Worm (Caenorhabditis elegans) whole organism, L4 larva: ENCODE data around the gene F29B9.7.
A peak's percentile ranks its signal among the peaks of the same experiment; 100 is the strongest.

Experiments used
- F10B5.3 ChIP-seq: sonication (generic microtip); optimal IDR thresholded peaks from 2 replicates; lab custom pipeline; 2016; ENCODE audit warnings: mild to moderate bottlenecking, missing genetic modification characterization, missing compliant biosample characterization
- F44E2.7 ChIP-seq: fragments of 200-800 bp; sonication (Bioruptor generic); IDR thresholded peaks from 2 replicates; pipeline ENCODE4 v2.1.2; 2022; ENCODE audit warnings: missing genetic modification characterization, missing compliant biosample characterization
- F49E8.2 ChIP-seq: sonication (generic microtip); optimal IDR thresholded peaks from 2 replicates; lab custom pipeline; 2016; ENCODE audit warnings: missing compliant biosample characterization, mild to moderate bottlenecking, missing genetic modification characterization, borderline replicate concordance
- R02D3.7 ChIP-seq: fragments of 150-350 bp; sonication (generic microtip); optimal IDR thresholded peaks from 3 replicates; lab custom pipeline; 2014; ENCODE audit warnings: missing biosample characterization, missing genetic modification characterization
- T20F7.1 ChIP-seq: fragments of 200-800 bp; sonication (Bioruptor generic); optimal IDR thresholded peaks from 2 replicates; lab custom pipeline; 2018; ENCODE audit warnings: mild to moderate bottlenecking, missing genetic modification characterization, missing compliant biosample characterization
- Y105C5A.15 ChIP-seq: fragments of 200-800 bp; sonication (Bioruptor generic); IDR thresholded peaks from 2 replicates; pipeline ENCODE4 v1.3.6; 2022; ENCODE audit warnings: missing genetic modification characterization, missing compliant biosample characterization
- Y48G9A.11 ChIP-seq: fragments of 200-800 bp; sonication (Bioruptor generic); IDR thresholded peaks from 2 replicates; pipeline ENCODE4 v1.3.6; 2022; ENCODE audit warnings: missing genetic modification reagents, missing genetic modification characterization, missing compliant biosample characterization
- Y5F2A.4 ChIP-seq: fragments of 200-800 bp; sonication (Bioruptor generic); optimal IDR thresholded peaks from 2 replicates; lab custom pipeline; 2018; ENCODE audit warnings: mild to moderate bottlenecking, missing genetic modification characterization, missing compliant biosample characterization
- aly-2 ChIP-seq: sonication (generic microtip); optimal IDR thresholded peaks from 2 replicates; lab custom pipeline; 2018; ENCODE audit warnings: missing biosample characterization, missing genetic modification characterization
- ceh-28 ChIP-seq: fragments of 150-350 bp; optimal IDR thresholded peaks from 2 replicates; lab custom pipeline; 2014; ENCODE audit warnings: missing biosample characterization, missing genetic modification reagents, missing genetic modification characterization
- ceh-32 ChIP-seq: sonication (generic microtip); optimal IDR thresholded peaks from 2 replicates; lab custom pipeline; 2016; ENCODE audit warnings: mild to moderate bottlenecking, missing genetic modification characterization, missing compliant biosample characterization; ENCODE audit not compliant: poor library complexity
- ceh-44 ChIP-seq: fragments of 200-800 bp; sonication (Bioruptor generic); IDR thresholded peaks from 2 replicates; pipeline ENCODE4 v1.3.6; 2022; ENCODE audit warnings: missing genetic modification reagents, missing genetic modification characterization, missing compliant biosample characterization
- ceh-62 ChIP-seq: sonication (generic microtip); optimal IDR thresholded peaks from 2 replicates; lab custom pipeline; 2017; ENCODE audit warnings: missing biosample characterization, missing genetic modification characterization
- ceh-82 ChIP-seq: sonication (generic microtip); optimal IDR thresholded peaks from 2 replicates; lab custom pipeline; 2017; ENCODE audit warnings: missing biosample characterization, missing genetic modification characterization
- ces-1 ChIP-seq: fragments of 150-350 bp; sonication (generic microtip); optimal IDR thresholded peaks from 4 replicates; lab custom pipeline; 2014; ENCODE audit warnings: missing biosample characterization, missing genetic modification reagents, missing genetic modification characterization
- cey-2 ChIP-seq: sonication (generic microtip); optimal IDR thresholded peaks from 3 replicates; lab custom pipeline; 2017; ENCODE audit warnings: missing genetic modification characterization, mild to moderate bottlenecking, missing compliant biosample characterization, antibody characterized with exemption, borderline replicate concordance; ENCODE audit not compliant: insufficient read depth
- daf-12 ChIP-seq: fragments of 150-350 bp; optimal IDR thresholded peaks from 2 replicates; lab custom pipeline; 2014; ENCODE audit warnings: missing biosample characterization, missing genetic modification reagents, missing genetic modification characterization
- dmd-8 ChIP-seq: fragments of 200-800 bp; sonication (Bioruptor generic); IDR thresholded peaks from 2 replicates; pipeline ENCODE4 v1.3.6; 2022; ENCODE audit warnings: missing genetic modification characterization, missing compliant biosample characterization
- duxl-1 ChIP-seq: sonication (generic microtip); optimal IDR thresholded peaks from 2 replicates; lab custom pipeline; 2016; ENCODE audit warnings: mild to moderate bottlenecking, missing genetic modification characterization, moderate library complexity, missing compliant biosample characterization; ENCODE audit not compliant: poor library complexity
- dve-1 ChIP-seq: sonication (generic microtip); optimal IDR thresholded peaks from 2 replicates; lab custom pipeline; 2017; ENCODE audit warnings: antibody characterized with exemption, mild to moderate bottlenecking, missing genetic modification characterization, missing compliant biosample characterization; ENCODE audit not compliant: insufficient read depth
- fos-1 ChIP-seq: fragments of 150-350 bp; optimal IDR thresholded peaks from 2 replicates; lab custom pipeline; 2014; ENCODE audit warnings: missing biosample characterization, missing genetic modification characterization
- hlh-30 ChIP-seq: sonication (generic microtip); optimal IDR thresholded peaks from 2 replicates; lab custom pipeline; 2017; ENCODE audit warnings: antibody characterized with exemption, mild to moderate bottlenecking, missing genetic modification characterization, missing compliant biosample characterization; ENCODE audit not compliant: insufficient read depth
- hmg-1.1 ChIP-seq: fragments of 200-800 bp; sonication (Bioruptor generic); IDR thresholded peaks from 2 replicates; pipeline ENCODE4 v1.3.6; 2022; ENCODE audit warnings: missing genetic modification reagents, missing genetic modification characterization, missing compliant biosample characterization
- jun-1 ChIP-seq: fragments of 150-350 bp; optimal IDR thresholded peaks from 2 replicates; lab custom pipeline; 2014; ENCODE audit warnings: missing biosample characterization, missing genetic modification reagents, missing genetic modification characterization
- lin-1 ChIP-seq: fragments of 200-800 bp; sonication (Bioruptor generic); IDR thresholded peaks from 2 replicates; pipeline ENCODE4 v1.3.6; 2022; ENCODE audit warnings: missing genetic modification reagents, missing genetic modification characterization, missing compliant biosample characterization
- lin-13 ChIP-seq: fragments of 150-350 bp; optimal IDR thresholded peaks from 2 replicates; lab custom pipeline; 2014; ENCODE audit warnings: missing biosample characterization, missing genetic modification reagents, missing genetic modification characterization
- lin-38 ChIP-seq: fragments of 200-800 bp; sonication (Bioruptor generic); IDR thresholded peaks from 2 replicates; pipeline ENCODE4 v1.3.6; 2022; ENCODE audit warnings: missing genetic modification reagents, missing genetic modification characterization, missing compliant biosample characterization
- lin-39 ChIP-seq: fragments of 150-350 bp; optimal IDR thresholded peaks from 2 replicates; lab custom pipeline; 2014; ENCODE audit warnings: missing biosample characterization, missing genetic modification reagents, missing genetic modification characterization
- mdl-1 ChIP-seq, 2 experiments: fragments of 150-350 bp in 1 of 2; sonication (generic microtip) in 1 of 2; optimal IDR thresholded peaks; 2 replicates each; lab custom pipeline; 2014 to 2017; ENCODE audit warnings: missing biosample characterization in 2 of 2, missing genetic modification characterization in 2 of 2
- mdt-29 ChIP-seq: fragments of 200-800 bp; sonication (Bioruptor generic); IDR thresholded peaks from 2 replicates; pipeline ENCODE4 v1.3.6; 2022; ENCODE audit warnings: missing genetic modification reagents, missing genetic modification characterization, missing compliant biosample characterization
- mep-1 ChIP-seq: fragments of 150-350 bp; sonication (generic microtip); optimal IDR thresholded peaks from 3 replicates; lab custom pipeline; 2014; ENCODE audit warnings: missing biosample characterization, missing genetic modification characterization
- mes-2 ChIP-seq: sonication (generic microtip); optimal IDR thresholded peaks from 2 replicates; lab custom pipeline; 2016; ENCODE audit warnings: missing genotype, mild to moderate bottlenecking, missing genetic modification characterization, missing compliant biosample characterization; ENCODE audit not compliant: poor library complexity, severe bottlenecking
- mxl-2 ChIP-seq: fragments of 200-800 bp; sonication (Bioruptor generic); conservative IDR thresholded peaks from 2 replicates; pipeline ENCODE4 v1.3.6; 2022; ENCODE audit warnings: missing genetic modification reagents, missing genetic modification characterization, missing compliant biosample characterization
- mxl-3 ChIP-seq: fragments of 200-800 bp; sonication (Bioruptor generic); optimal IDR thresholded peaks from 2 replicates; lab custom pipeline; 2018; ENCODE audit warnings: mild to moderate bottlenecking, missing genetic modification characterization, missing compliant biosample characterization
- nhr-102 ChIP-seq: sonication (generic microtip); optimal IDR thresholded peaks from 2 replicates; lab custom pipeline; 2016; ENCODE audit warnings: mild to moderate bottlenecking, missing genetic modification characterization, moderate library complexity, missing compliant biosample characterization
- nhr-77 ChIP-seq: fragments of 150-350 bp; optimal IDR thresholded peaks from 2 replicates; lab custom pipeline; 2014; ENCODE audit warnings: missing biosample characterization, missing genetic modification characterization
- pha-4 ChIP-seq, 2 experiments: fragments of 150-350 bp in 1 of 2; fragments of 200-800 bp in 1 of 2; sonication (Bioruptor generic) in 1 of 2; IDR thresholded peaks in 1 of 2; optimal IDR thresholded peaks in 1 of 2; 2 replicates each; pipeline versions ENCODE4 v1.3.6 to Lab custom; 2014 to 2022; ENCODE audit warnings: missing genetic modification characterization in 2 of 2, missing genetic modification reagents in 2 of 2, missing biosample characterization in 1 of 2, missing compliant biosample characterization in 1 of 2
- php-3 ChIP-seq: fragments of 200-800 bp; sonication (Bioruptor generic); IDR thresholded peaks from 2 replicates; pipeline ENCODE4 v1.3.6; 2022; ENCODE audit warnings: missing genetic modification reagents, missing genetic modification characterization, missing compliant biosample characterization
- sdz-12 ChIP-seq: fragments of 200-800 bp; sonication (Bioruptor generic); optimal IDR thresholded peaks from 2 replicates; lab custom pipeline; 2018; ENCODE audit warnings: mild to moderate bottlenecking, missing genetic modification characterization, missing compliant biosample characterization
- unc-130 ChIP-seq: sonication (generic microtip); optimal IDR thresholded peaks from 2 replicates; lab custom pipeline; 2016; ENCODE audit warnings: missing genetic modification reagents, missing genetic modification characterization, missing compliant biosample characterization
- unc-39 ChIP-seq: sonication (generic microtip); optimal IDR thresholded peaks from 2 replicates; lab custom pipeline; 2017; ENCODE audit warnings: missing biosample characterization, missing genetic modification characterization
- unc-62 ChIP-seq, 3 experiments: fragments of 150-350 bp in 1 of 3; sonication (generic microtip); optimal IDR thresholded peaks in 2 of 3; peaks in 1 of 3; 1 replicate in 1 of 3; 2 replicates in 2 of 3; lab custom pipeline; 2014 to 2017; ENCODE audit warnings: missing biosample characterization in 3 of 3, missing genetic modification characterization in 3 of 3, missing genetic modification reagents in 3 of 3, missing genotype in 1 of 3
- vab-7 ChIP-seq: fragments of 200-800 bp; sonication (Bioruptor generic); IDR thresholded peaks from 2 replicates; pipeline ENCODE4 v1.3.6; 2022; ENCODE audit warnings: missing genetic modification reagents, missing genetic modification characterization, missing compliant biosample characterization
- zag-1 ChIP-seq: fragments of 150-350 bp; optimal IDR thresholded peaks from 2 replicates; lab custom pipeline; 2014; ENCODE audit warnings: missing biosample characterization, missing genetic modification characterization
- zfp-3 ChIP-seq: fragments of 200-800 bp; sonication (Bioruptor generic); conservative IDR thresholded peaks from 2 replicates; pipeline ENCODE4 v1.3.6; 2022; ENCODE audit warnings: missing genetic modification reagents, missing genetic modification characterization, missing compliant biosample characterization
- zip-11 ChIP-seq: fragments of 200-800 bp; sonication (Bioruptor generic); IDR thresholded peaks from 2 replicates; pipeline ENCODE4 v1.3.6; 2022; ENCODE audit warnings: missing genetic modification characterization, missing compliant biosample characterization
- ztf-7 ChIP-seq: fragments of 150-350 bp; optimal IDR thresholded peaks from 2 replicates; lab custom pipeline; 2014; ENCODE audit warnings: missing biosample characterization, missing genetic modification characterization

Gene F29B9.7

DNA sequence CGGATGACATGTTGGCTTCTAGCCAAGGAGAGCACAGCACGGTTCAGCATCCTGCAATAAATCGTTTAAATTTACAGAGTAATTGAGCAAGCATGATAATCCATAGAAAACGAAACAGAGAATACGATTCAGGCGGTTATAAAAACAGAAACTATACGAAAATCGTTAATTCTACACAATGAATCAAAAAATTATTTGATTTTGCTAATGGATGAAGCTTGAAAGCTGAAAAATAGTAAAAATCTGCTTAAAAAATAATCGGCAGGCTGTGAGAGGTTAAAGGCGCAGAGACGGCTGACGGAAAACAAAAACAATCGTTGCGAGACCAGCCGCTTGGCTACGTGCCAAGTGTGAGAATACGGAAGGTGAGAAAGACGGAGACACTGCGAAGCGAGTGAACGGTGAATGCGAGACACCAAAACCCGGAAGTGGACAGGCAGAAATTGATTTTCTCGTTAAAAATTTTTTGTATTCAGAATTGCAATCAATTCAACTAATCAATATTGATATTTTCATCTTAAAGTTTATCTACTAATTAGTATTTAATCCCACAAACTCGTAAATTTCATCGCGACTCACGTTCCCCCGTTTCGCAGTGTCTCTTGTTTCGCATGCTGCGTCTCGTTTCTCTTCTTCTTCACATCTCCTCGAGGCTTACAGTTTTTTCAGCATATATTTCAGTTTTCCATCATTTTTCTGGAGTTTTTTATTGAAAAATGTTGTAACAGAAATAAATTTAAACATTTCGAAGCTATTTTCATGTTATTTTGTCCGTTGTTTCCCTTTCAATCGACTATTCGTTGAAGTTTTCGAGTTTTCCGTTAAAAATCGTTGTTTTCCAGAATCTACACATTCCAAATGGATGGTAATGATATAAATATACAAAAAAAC, 10.8 kb downstream of the F29B9.7 start, which contains the start of the genes F29B9.11 and jmjd-1.2 (continued):
- peak; percentile 22 for TF ChIP-seq sdz-12
- peak; percentile 96 for TF ChIP-seq unc-130 (GFP tag; lab: Kevin White, UChicago)
- no peak for TF ChIP-seq dmd-8 (GFP tag; lab: Robert Waterston, UW)
- peak; percentile 87 for TF ChIP-seq lin-13
- peak; percentile 92 for TF ChIP-seq dve-1 (tag; lab: Kevin White, UChicago)
- TF ChIP-seq hmg-1.1 (GFP tag; lab: Robert Waterston, UW): peak; percentile 89
- TF ChIP-seq pha-4 (GFP tag; IDR thresholded peaks at IDR 0.05; lab: Robert Waterston, UW): peak; percentile 45; the same call in 1 of the 2 replicates
- TF ChIP-seq pha-4 (tag; optimal IDR thresholded peaks at IDR 0.05; lab: Kevin White, UChicago): no peak
- TF ChIP-seq ztf-7 (tag; lab: Kevin White, UChicago): peak; percentile 30
- TF ChIP-seq Y105C5A.15: no peak
- TF ChIP-seq mes-2 (tag; lab: Kevin White, UChicago): peak; percentile 89
- TF ChIP-seq lin-39: no peak
- peak; percentile 75; the same call in 1 of the 2 replicates for TF ChIP-seq zfp-3 (GFP tag; lab: Robert Waterston, UW)
- peak; percentile 63 for TF ChIP-seq R02D3.7 (tag; lab: Kevin White, UChicago)
- TF ChIP-seq php-3 (GFP tag; lab: Robert Waterston, UW): 0 out of 2 replicates have a peak, but pooled peaks have one; percentile 25
- TF ChIP-seq F44E2.7 (GFP tag; lab: Robert Waterston, UW): no peak
- TF ChIP-seq ceh-62 (tag; lab: Kevin White, UChicago): no peak
- TF ChIP-seq ces-1: no peak
- no peak for TF ChIP-seq Y5F2A.4 (GFP tag; lab: Kevin White, UChicago)
- TF ChIP-seq ceh-82 (tag; lab: Kevin White, UChicago): no peak
- no peak for TF ChIP-seq cey-2 (tag; lab: Kevin White, UChicago)
- TF ChIP-seq daf-12: no peak
- TF ChIP-seq lin-38 (GFP tag; lab: Robert Waterston, UW): peak; percentile 88
- TF ChIP-seq fos-1 (tag; lab: Kevin White, UChicago): no peak
- TF ChIP-seq mxl-3: peak; percentile 76
- no peak for TF ChIP-seq unc-39 (tag; lab: Kevin White, UChicago)
- TF ChIP-seq mep-1 (tag; lab: Kevin White, UChicago): peak; percentile 95
- peak; percentile 67 for TF ChIP-seq lin-1
- peak; percentile 69 for TF ChIP-seq F49E8.2
- TF ChIP-seq ceh-32: no peak
- no peak for TF ChIP-seq zip-11 (GFP tag; lab: Robert Waterston, UW)
- peak; percentile 76 for TF ChIP-seq vab-7 (GFP tag; lab: Robert Waterston, UW)
- TF ChIP-seq Y48G9A.11 (GFP tag; lab: Robert Waterston, UW): peak; percentile 65
- TF ChIP-seq nhr-77 (tag; lab: Kevin White, UChicago): peak; percentile 90
- TF ChIP-seq unc-62 (GFP tag; optimal IDR thresholded peaks at IDR 0.05 in 1 of 2; lab: Kevin White, UChicago): peak in 1 of 2 experiments; percentile 88
- no peak for TF ChIP-seq unc-62 (tag; optimal IDR thresholded peaks at IDR 0.05; lab: Kevin White, UChicago)
- no peak for TF ChIP-seq T20F7.1 (GFP tag; lab: Kevin White, UChicago)
- TF ChIP-seq ceh-28: no peak
- TF ChIP-seq zag-1 (tag; lab: Kevin White, UChicago): no peak
- TF ChIP-seq mdl-1 (tag; optimal IDR thresholded peaks at IDR 0.05; lab: Kevin White, UChicago): peak in 1 of 2 experiments; percentile 70
- peak; percentile 83 for TF ChIP-seq ceh-44 (GFP tag; lab: Robert Waterston, UW)
- TF ChIP-seq mxl-2 (GFP tag; lab: Robert Waterston, UW): no peak
- TF ChIP-seq jun-1 (tag; lab: Kevin White, UChicago): no peak
- peak; percentile 89 for TF ChIP-seq nhr-102 (tag; lab: Kevin White, UChicago)
- no peak for TF ChIP-seq aly-2 (tag; lab: Kevin White, UChicago)
- peak; percentile 67; the same call in 1 of the 2 replicates for TF ChIP-seq mdt-29 (GFP tag; lab: Robert Waterston, UW)
- peak; percentile 73 for TF ChIP-seq duxl-1 (tag; lab: Kevin White, UChicago)
- TF ChIP-seq hlh-30 (tag; lab: Kevin White, UChicago): peak; percentile 82
- peak; percentile 19 for TF ChIP-seq F10B5.3
